Fruit fly (Drosophila melanogaster) whole organism, embryonic: ENCODE results near the gene Charon.

ENCODE experiments used
- Awh ChIP-seq: fragments of 200-800 bp; sonication (Bioruptor generic); IDR thresholded peaks from 2 replicates; pipeline ENCODE4, ENCODE4 v1.3.6; 2022; ENCODE audit warnings: missing biosample characterization, missing genetic modification characterization
- Blimp-1 ChIP-seq: fragments of 200-800 bp; sonication (Bioruptor generic); optimal IDR thresholded peaks from 3 replicates; lab custom pipeline; 2018; ENCODE audit warnings: missing biosample characterization, missing genetic modification characterization, mild to moderate bottlenecking, moderate library complexity, missing genetic modification reagents
- CG10274 ChIP-seq: fragments of 200-800 bp; sonication (Bioruptor generic); optimal IDR thresholded peaks from 3 replicates; lab custom pipeline; 2017; ENCODE audit warnings: missing biosample characterization, mild to moderate bottlenecking, missing genetic modification characterization
- CG10654 ChIP-seq: fragments of 200-800 bp; sonication (Bioruptor generic); optimal IDR thresholded peaks from 2 replicates; lab custom pipeline; 2016; ENCODE audit warnings: missing biosample characterization, missing genetic modification characterization
- CG11398 ChIP-seq: fragments of 200-800 bp; sonication (Bioruptor generic); optimal IDR thresholded peaks from 2 replicates; lab custom pipeline; 2016; ENCODE audit warnings: missing biosample characterization, missing genetic modification characterization
- CG13123 ChIP-seq: fragments of 200-800 bp; sonication (Bioruptor generic); optimal IDR thresholded peaks from 2 replicates; lab custom pipeline; 2016; ENCODE audit warnings: missing biosample characterization, missing genetic modification characterization
- CG15514 ChIP-seq: fragments of 200-800 bp; sonication (Bioruptor generic); optimal IDR thresholded peaks from 3 replicates; lab custom pipeline; 2017; ENCODE audit warnings: missing biosample characterization, missing genetic modification characterization, mild to moderate bottlenecking, moderate library complexity, missing genetic modification reagents
- CG1602 ChIP-seq: fragments of 200-800 bp; sonication (Bioruptor generic); optimal IDR thresholded peaks from 3 replicates; lab custom pipeline; 2016; ENCODE audit warnings: missing biosample characterization, missing genetic modification characterization
- CG16779 ChIP-seq: fragments of 200-800 bp; sonication (Bioruptor generic); IDR thresholded peaks from 2 replicates; pipeline ENCODE4 v1.3.6; 2022; ENCODE audit warnings: missing biosample characterization, missing genetic modification characterization
- CG2202 ChIP-seq: fragments of 200-800 bp; sonication (Bioruptor generic); optimal IDR thresholded peaks from 2 replicates; lab custom pipeline; 2018; ENCODE audit warnings: missing biosample characterization, mild to moderate bottlenecking, missing genetic modification characterization
- CG3281 ChIP-seq: fragments of 200-800 bp; sonication (Bioruptor generic); optimal IDR thresholded peaks from 3 replicates; lab custom pipeline; 2017; ENCODE audit warnings: missing biosample characterization, mild to moderate bottlenecking, missing genetic modification characterization
- CG3847 ChIP-seq: fragments of 200-800 bp; sonication (Bioruptor generic); IDR thresholded peaks from 2 replicates; pipeline ENCODE4 v1.3.6; 2022; ENCODE audit warnings: missing biosample characterization, missing genetic modification characterization
- CG3995 ChIP-seq: fragments of 200-800 bp; sonication (Bioruptor generic); optimal IDR thresholded peaks from 3 replicates; lab custom pipeline; 2016; ENCODE audit warnings: missing biosample characterization, missing genetic modification characterization
- CG4404 ChIP-seq: fragments of 200-800 bp; sonication (Bioruptor generic); IDR thresholded peaks from 2 replicates; pipeline ENCODE4 v1.3.6; 2022; ENCODE audit warnings: missing biosample characterization, missing genetic modification characterization
- CG4424 ChIP-seq: fragments of 200-800 bp; sonication (Bioruptor generic); optimal IDR thresholded peaks from 3 replicates; lab custom pipeline; 2016; ENCODE audit warnings: missing biosample characterization, missing genetic modification characterization
- CG4730 ChIP-seq: fragments of 200-800 bp; sonication (Bioruptor generic); IDR thresholded peaks from 2 replicates; pipeline ENCODE4 v1.3.6; 2022; ENCODE audit warnings: missing biosample characterization, missing genetic modification characterization
- CG6765 ChIP-seq: fragments of 200-800 bp; sonication (Bioruptor generic); optimal IDR thresholded peaks from 3 replicates; lab custom pipeline; 2017; ENCODE audit warnings: missing biosample characterization, mild to moderate bottlenecking, missing genetic modification characterization
- CG6791 ChIP-seq: fragments of 200-800 bp; sonication (Bioruptor generic); IDR thresholded peaks from 3 replicates; pipeline ENCODE4 v1.3.6; 2022; ENCODE audit warnings: missing biosample characterization, missing genetic modification characterization; ENCODE audit not compliant: partially characterized antibody
- CG8388 ChIP-seq: fragments of 200-800 bp; sonication (Bioruptor generic); optimal IDR thresholded peaks from 2 replicates; lab custom pipeline; 2019; ENCODE audit warnings: missing biosample characterization, mild to moderate bottlenecking, missing genetic modification characterization, moderate library complexity
- Dad ChIP-seq: fragments of 200-800 bp; sonication (Bioruptor generic); optimal IDR thresholded peaks from 3 replicates; lab custom pipeline; 2016; ENCODE audit warnings: missing biosample characterization, missing genetic modification characterization
- Dp ChIP-seq: fragments of 200-800 bp; sonication (Bioruptor generic); optimal IDR thresholded peaks from 2 replicates; lab custom pipeline; 2018; ENCODE audit warnings: missing biosample characterization, mild to moderate bottlenecking, missing genetic modification characterization, moderate library complexity
- Drgx ChIP-seq: fragments of 200-800 bp; sonication (Bioruptor generic); IDR thresholded peaks from 2 replicates; pipeline ENCODE4 v1.3.6; 2022; ENCODE audit warnings: missing biosample characterization, missing genetic modification characterization
- ERR ChIP-seq: fragments of 200-800 bp; sonication (Bioruptor generic); optimal IDR thresholded peaks from 2 replicates; lab custom pipeline; 2016; ENCODE audit warnings: missing biosample characterization, missing genetic modification characterization
- GATAe ChIP-seq: fragments of 200-800 bp; sonication (Bioruptor generic); conservative IDR thresholded peaks from 2 replicates; pipeline ENCODE4 v1.3.6; 2022; ENCODE audit warnings: missing biosample characterization, missing genetic modification characterization
- H2.0 ChIP-seq: fragments of 200-800 bp; sonication (Bioruptor generic); IDR thresholded peaks from 2 replicates; pipeline ENCODE4 v1.3.6; 2022; ENCODE audit warnings: missing biosample characterization, missing genetic modification characterization
- HLH3B ChIP-seq: fragments of 200-800 bp; sonication (Bioruptor generic); IDR thresholded peaks from 2 replicates; pipeline ENCODE4 v1.3.6; 2022; ENCODE audit warnings: missing biosample characterization, missing genetic modification characterization
- Hand ChIP-seq: fragments of 200-800 bp; sonication (Bioruptor generic); optimal IDR thresholded peaks from 2 replicates; lab custom pipeline; 2017; ENCODE audit warnings: mild to moderate bottlenecking, missing biosample characterization, missing genetic modification reagents, missing genetic modification characterization
- Hey ChIP-seq: fragments of 200-800 bp; sonication (Bioruptor generic); optimal IDR thresholded peaks from 3 replicates; lab custom pipeline; 2018; ENCODE audit warnings: missing biosample characterization, mild to moderate bottlenecking, missing genetic modification characterization
- Mrtf ChIP-seq: fragments of 200-800 bp; sonication (Bioruptor generic); IDR thresholded peaks from 3 replicates; pipeline ENCODE4 v1.3.6; 2022; ENCODE audit warnings: missing biosample characterization, missing genetic modification characterization
- Nf-YB ChIP-seq: fragments of 200-800 bp; sonication (Bioruptor generic); optimal IDR thresholded peaks from 3 replicates; lab custom pipeline; 2019; ENCODE audit warnings: missing biosample characterization, mild to moderate bottlenecking, missing genetic modification characterization, moderate library complexity
- Oaz ChIP-seq: fragments of 200-800 bp; sonication (Bioruptor generic); IDR thresholded peaks from 2 replicates; pipeline ENCODE4 v1.3.6; 2022; ENCODE audit warnings: missing biosample characterization, missing genetic modification characterization
- Poxn ChIP-seq: fragments of 200-800 bp; sonication (Bioruptor generic); IDR thresholded peaks from 2 replicates; pipeline ENCODE4 v1.3.6; 2022; ENCODE audit warnings: missing biosample characterization, missing genetic modification characterization
- Ptx1 ChIP-seq: fragments of 200-800 bp; sonication (Bioruptor generic); IDR thresholded peaks from 2 replicates; pipeline ENCODE4 v1.3.6; 2022; ENCODE audit warnings: missing biosample characterization, missing genetic modification characterization
- Sin3A ChIP-seq: fragments of >200 bp; optimal IDR thresholded peaks from 2 replicates; lab custom pipeline; 2018
- ara ChIP-seq: fragments of 200-800 bp; sonication (Bioruptor generic); IDR thresholded peaks from 2 replicates; pipeline ENCODE4 v1.3.6; 2022; ENCODE audit warnings: missing biosample characterization, missing genetic modification characterization
- bcd ChIP-seq: fragments of 200-800 bp; sonication (Bioruptor generic); optimal IDR thresholded peaks from 2 replicates; lab custom pipeline; 2017; ENCODE audit warnings: missing biosample characterization, mild to moderate bottlenecking, missing genetic modification characterization
- chinmo ChIP-seq: fragments of 200-800 bp; sonication (Bioruptor generic); IDR thresholded peaks from 4 replicates; pipeline ENCODE4 v1.3.6; 2022; ENCODE audit warnings: missing biosample characterization, missing genetic modification characterization; ENCODE audit not compliant: partially characterized antibody
- dmrt99B ChIP-seq: fragments of 200-800 bp; sonication (Bioruptor generic); optimal IDR thresholded peaks from 2 replicates; lab custom pipeline; 2018; ENCODE audit warnings: missing biosample characterization, mild to moderate bottlenecking, missing genetic modification characterization, moderate library complexity
- esg ChIP-seq: fragments of 200-800 bp; sonication (Bioruptor generic); conservative IDR thresholded peaks from 2 replicates; pipeline ENCODE4 v1.3.6; 2022; ENCODE audit warnings: missing biosample characterization, missing genetic modification characterization
- exex ChIP-seq: fragments of 200-800 bp; sonication (Bioruptor generic); optimal IDR thresholded peaks from 4 replicates; lab custom pipeline; 2018; ENCODE audit warnings: missing biosample characterization, mild to moderate bottlenecking, missing genetic modification characterization, moderate library complexity
- knrl ChIP-seq: fragments of 200-800 bp; sonication (Bioruptor generic); IDR thresholded peaks from 3 replicates; pipeline ENCODE4 v1.3.6; 2022; ENCODE audit warnings: missing biosample characterization, missing genetic modification characterization; ENCODE audit not compliant: partially characterized antibody
- nerfin-2 ChIP-seq: fragments of 200-800 bp; sonication (Bioruptor generic); IDR thresholded peaks from 2 replicates; pipeline ENCODE4 v1.3.6; 2022; ENCODE audit warnings: missing biosample characterization, missing genetic modification characterization; ENCODE audit not compliant: partially characterized antibody
- org-1 ChIP-seq: fragments of 200-800 bp; sonication (Bioruptor generic); optimal IDR thresholded peaks from 2 replicates; lab custom pipeline; 2017; ENCODE audit warnings: missing biosample characterization, missing genetic modification characterization
- pb ChIP-seq: fragments of 200-800 bp; sonication (Bioruptor generic); optimal IDR thresholded peaks from 3 replicates; lab custom pipeline; 2016; ENCODE audit warnings: missing biosample characterization, missing genetic modification characterization
- pho ChIP-seq: fragments of 200-800 bp; sonication (Bioruptor generic); optimal IDR thresholded peaks from 2 replicates; lab custom pipeline; 2016; ENCODE audit warnings: missing biosample characterization, missing genetic modification characterization
- pzg ChIP-seq: fragments of 200-800 bp; sonication (Bioruptor generic); optimal IDR thresholded peaks from 3 replicates; lab custom pipeline; 2018; ENCODE audit warnings: missing biosample characterization, mild to moderate bottlenecking, missing genetic modification characterization, moderate library complexity
- sd ChIP-seq: fragments of 200-800 bp; sonication (Bioruptor generic); optimal IDR thresholded peaks from 3 replicates; lab custom pipeline; 2018; ENCODE audit warnings: missing biosample characterization, mild to moderate bottlenecking, missing genetic modification characterization, moderate library complexity
- sens-2 ChIP-seq: fragments of 200-800 bp; sonication (Bioruptor generic); IDR thresholded peaks from 2 replicates; pipeline ENCODE4 v1.3.6; 2022; ENCODE audit warnings: missing biosample characterization, missing genetic modification characterization
- tna ChIP-seq: fragments of 200-800 bp; sonication (Bioruptor generic); IDR thresholded peaks from 2 replicates; pipeline ENCODE4 v1.3.6; 2022; ENCODE audit warnings: missing biosample characterization, missing genetic modification characterization; ENCODE audit not compliant: partially characterized antibody
- trh ChIP-seq: fragments of 200-800 bp; sonication (Bioruptor generic); optimal IDR thresholded peaks from 2 replicates; lab custom pipeline; 2016; ENCODE audit warnings: missing biosample characterization, missing genetic modification characterization

Charon gene

dm6 chr2L:1185642-1186497 is 13.3 kb upstream of the Charon start, which contains the start of gene CG5001 (continued):
- peak; percentile 25 for TF ChIP-seq sd (tag; lab: Kevin White, UChicago)
- no peak for TF ChIP-seq pb (GFP tag; lab: Kevin White, UChicago)
- TF ChIP-seq Drgx (GFP tag; lab: Robert Waterston, UW): peak; percentile 87
- peak; percentile 69 for TF ChIP-seq pho
- peak; percentile 29 for TF ChIP-seq trh (GFP tag; lab: Kevin White, UChicago)
- TF ChIP-seq bcd: peak; percentile 84
- peak; percentile 73 for TF ChIP-seq CG1602 (GFP tag; lab: Kevin White, UChicago)
- no peak for TF ChIP-seq Sin3A
- TF ChIP-seq CG3995 (GFP tag; lab: Kevin White, UChicago): peak; percentile 30
- TF ChIP-seq exex (tag; lab: Kevin White, UChicago): peak; percentile 51
- peak; percentile 76 for TF ChIP-seq ara (GFP tag; lab: Robert Waterston, UW)
- peak; percentile 81 for TF ChIP-seq CG3281 (GFP tag; lab: Kevin White, UChicago)
- TF ChIP-seq CG16779: peak; percentile 59; the same call in 1 of the 2 replicates
- TF ChIP-seq Mrtf (GFP tag; lab: Robert Waterston, UW): peak; percentile 84
- TF ChIP-seq CG6765 (GFP tag; lab: Kevin White, UChicago): peak; percentile 80
- TF ChIP-seq HLH3B (GFP tag; lab: Robert Waterston, UW): peak; percentile 89
- peak; percentile 63 for TF ChIP-seq CG13123
- peak; percentile 94 for TF ChIP-seq Awh (GFP tag; lab: Robert Waterston, UW)
- TF ChIP-seq Nf-YB (GFP tag; lab: Kevin White, UChicago): peak; percentile 60
- no peak for TF ChIP-seq dmrt99B (tag; lab: Kevin White, UChicago)
- TF ChIP-seq CG10654 (GFP tag; lab: Kevin White, UChicago): peak; percentile 74
- TF ChIP-seq org-1: peak; percentile 43
- peak; percentile 81 for TF ChIP-seq H2.0 (GFP tag; lab: Robert Waterston, UW)
- TF ChIP-seq GATAe (GFP tag; lab: Robert Waterston, UW): no peak; the same call in 1 of the 2 replicates
- peak; percentile 17 for TF ChIP-seq CG10274 (GFP tag; lab: Kevin White, UChicago)
- peak; percentile 74 for TF ChIP-seq esg
- no peak for TF ChIP-seq knrl (GFP tag; lab: Robert Waterston, UW)
- TF ChIP-seq sens-2: 0 out of 2 replicates have a peak, but pooled peaks have one; percentile 8
- TF ChIP-seq CG11398 (GFP tag; lab: Kevin White, UChicago): no peak
- TF ChIP-seq CG15514 (GFP tag; lab: Kevin White, UChicago): peak; percentile 93
- TF ChIP-seq Dad (GFP tag; lab: Kevin White, UChicago): no peak
- no peak for TF ChIP-seq Poxn (GFP tag; lab: Robert Waterston, UW)
- TF ChIP-seq Blimp-1 (GFP tag; lab: Kevin White, UChicago): peak; percentile 92

dm6 chr2L:1183799-1184198 is 11.2 kb upstream of the Charon start, which contains the start of the genes CG5126 and Tgt:
Gene CG5126, minus strand, starts transcription at chr2L:1184020.
Gene Tgt, plus strand, starts transcription at chr2L:1184065.
- peak; percentile 20; the same call in 1 of the 2 replicates for TF ChIP-seq tna (GFP tag; lab: Robert Waterston, UW)
- no peak for TF ChIP-seq Hand
- no peak for TF ChIP-seq CG8388 (GFP tag; lab: Kevin White, UChicago)
- no peak for TF ChIP-seq CG4730 (GFP tag; lab: Robert Waterston, UW)
- TF ChIP-seq CG3847: no peak
- no peak for TF ChIP-seq Ptx1 (GFP tag; lab: Robert Waterston, UW)
- peak; percentile 25; the same call in 1 of the 2 replicates for TF ChIP-seq nerfin-2
- TF ChIP-seq CG4404 (GFP tag; lab: Robert Waterston, UW): no peak
- TF ChIP-seq ERR: peak; percentile 9
- peak; percentile 87; the same call in 2 of the 4 replicates for TF ChIP-seq chinmo (GFP tag; lab: Robert Waterston, UW)
- 0 out of 2 replicates have a peak, but pooled peaks have one; percentile 18 for TF ChIP-seq Oaz
- TF ChIP-seq Poxn (GFP tag; lab: Robert Waterston, UW): no peak
- TF ChIP-seq CG6791 (GFP tag; lab: Robert Waterston, UW): peak; percentile 56; the same call in 1 of the 3 replicates
- peak; percentile 24 for TF ChIP-seq Hey (tag; lab: Kevin White, UChicago)
- peak; percentile 74 for TF ChIP-seq pzg (GFP tag; lab: Kevin White, UChicago)
- TF ChIP-seq CG4424 (GFP tag; lab: Kevin White, UChicago): no peak
- no peak for TF ChIP-seq CG2202 (tag; lab: Kevin White, UChicago)
- TF ChIP-seq Dp (GFP tag; lab: Kevin White, UChicago): peak; percentile 66
